Fruit fly (Drosophila melanogaster) whole organism, embryonic: Measurements from ENCODE around the gene Xe7.
A peak's percentile ranks its signal among the peaks of the same experiment; 100 is the strongest.

Experiments
- ATbp ChIP-seq: fragments of 200-800 bp; sonication (Bioruptor generic); optimal IDR thresholded peaks from 2 replicates; lab custom pipeline; 2017; ENCODE audit warnings: missing biosample characterization, mild to moderate bottlenecking, missing genetic modification characterization, missing genetic modification reagents
- B-H1 ChIP-seq: fragments of 200-800 bp; sonication (Bioruptor generic); IDR thresholded peaks from 3 replicates; pipeline ENCODE4 v1.3.6; 2022; ENCODE audit warnings: missing biosample characterization, missing genetic modification characterization
- Bgb ChIP-seq: fragments of 200-800 bp; sonication (Bioruptor generic); IDR thresholded peaks from 2 replicates; pipeline ENCODE4 v1.3.6; 2022; ENCODE audit warnings: missing biosample characterization, missing genetic modification characterization; ENCODE audit not compliant: partially characterized antibody
- CG10431 ChIP-seq: fragments of 200-800 bp; sonication (Bioruptor generic); optimal IDR thresholded peaks from 3 replicates; lab custom pipeline; 2018; ENCODE audit warnings: missing biosample characterization, mild to moderate bottlenecking, missing genetic modification characterization
- CG10462 ChIP-seq: fragments of 200-800 bp; sonication (Bioruptor generic); optimal IDR thresholded peaks from 2 replicates; lab custom pipeline; 2016; ENCODE audit warnings: missing biosample characterization, missing genetic modification characterization
- CG11560 ChIP-seq: fragments of 200-800 bp; sonication (Bioruptor generic); IDR thresholded peaks from 3 replicates; pipeline ENCODE4 v1.3.6; 2022; ENCODE audit warnings: missing biosample characterization, missing genetic modification characterization
- CG11695 ChIP-seq: fragments of 200-800 bp; sonication (Bioruptor generic); IDR thresholded peaks from 3 replicates; pipeline ENCODE4 v1.3.6; 2022; ENCODE audit warnings: missing biosample characterization, missing genetic modification characterization
- CG11723 ChIP-seq: fragments of 200-800 bp; sonication (Bioruptor generic); optimal IDR thresholded peaks from 2 replicates; lab custom pipeline; 2017; ENCODE audit warnings: missing biosample characterization, mild to moderate bottlenecking, missing genetic modification characterization
- CG12942 ChIP-seq: fragments of 200-800 bp; sonication (Bioruptor generic); optimal IDR thresholded peaks from 3 replicates; lab custom pipeline; 2016; ENCODE audit warnings: missing biosample characterization, missing genetic modification characterization
- CG13123 ChIP-seq: fragments of 200-800 bp; sonication (Bioruptor generic); optimal IDR thresholded peaks from 2 replicates; lab custom pipeline; 2016; ENCODE audit warnings: missing biosample characterization, missing genetic modification characterization
- CG13894 ChIP-seq: fragments of 200-800 bp; sonication (Bioruptor generic); optimal IDR thresholded peaks from 3 replicates; lab custom pipeline; 2018; ENCODE audit warnings: missing biosample characterization, mild to moderate bottlenecking, missing genetic modification characterization, moderate library complexity
- CG18619 ChIP-seq: fragments of 200-800 bp; sonication (Bioruptor generic); optimal IDR thresholded peaks from 3 replicates; lab custom pipeline; 2017; ENCODE audit warnings: missing biosample characterization, mild to moderate bottlenecking, missing genetic modification characterization
- CG2129 ChIP-seq: fragments of 200-800 bp; sonication (Bioruptor generic); IDR thresholded peaks from 2 replicates; pipeline ENCODE4 v1.3.6; 2022; ENCODE audit warnings: missing biosample characterization, missing genetic modification characterization; ENCODE audit not compliant: partially characterized antibody
- CG2202 ChIP-seq: fragments of 200-800 bp; sonication (Bioruptor generic); optimal IDR thresholded peaks from 2 replicates; lab custom pipeline; 2018; ENCODE audit warnings: missing biosample characterization, mild to moderate bottlenecking, missing genetic modification characterization
- CG30020 ChIP-seq: fragments of 200-800 bp; optimal IDR thresholded peaks from 2 replicates; lab custom pipeline; 2019; ENCODE audit warnings: missing biosample characterization, mild to moderate bottlenecking, missing genetic modification characterization, moderate library complexity
- CG32772 ChIP-seq: fragments of 200-800 bp; sonication (Bioruptor generic); IDR thresholded peaks from 2 replicates; pipeline ENCODE4 v1.3.6; 2022; ENCODE audit warnings: missing biosample characterization, missing genetic modification characterization
- CG4404 ChIP-seq: fragments of 200-800 bp; sonication (Bioruptor generic); IDR thresholded peaks from 2 replicates; pipeline ENCODE4 v1.3.6; 2022; ENCODE audit warnings: missing biosample characterization, missing genetic modification characterization
- CG4820 ChIP-seq: fragments of 200-800 bp; sonication (Bioruptor generic); optimal IDR thresholded peaks from 3 replicates; lab custom pipeline; 2016; ENCODE audit warnings: missing biosample characterization, missing genetic modification characterization
- CG7556 ChIP-seq: fragments of 200-800 bp; sonication (Bioruptor generic); optimal IDR thresholded peaks from 2 replicates; lab custom pipeline; 2017; ENCODE audit warnings: missing biosample characterization, mild to moderate bottlenecking, missing genetic modification characterization
- CG8924 ChIP-seq: fragments of 200-800 bp; optimal IDR thresholded peaks from 3 replicates; lab custom pipeline; 2019; ENCODE audit warnings: missing biosample characterization, mild to moderate bottlenecking, missing genetic modification characterization, moderate library complexity
- CG9437 ChIP-seq: fragments of 200-800 bp; sonication (Bioruptor generic); optimal IDR thresholded peaks from 2 replicates; lab custom pipeline; 2018; ENCODE audit warnings: missing biosample characterization, mild to moderate bottlenecking, missing genetic modification characterization
- Camta ChIP-seq: fragments of 200-800 bp; sonication (Bioruptor generic); optimal IDR thresholded peaks from 2 replicates; lab custom pipeline; 2016; ENCODE audit warnings: missing biosample characterization, missing genetic modification characterization
- Dek ChIP-seq: fragments of 200-800 bp; sonication (Bioruptor generic); optimal IDR thresholded peaks from 3 replicates; lab custom pipeline; 2019; ENCODE audit warnings: missing biosample characterization, mild to moderate bottlenecking, missing genetic modification characterization, moderate library complexity
- Dll ChIP-seq: fragments of 200-800 bp; sonication (Bioruptor generic); IDR thresholded peaks from 4 replicates; pipeline ENCODE4 v1.3.6; 2022; ENCODE audit warnings: missing biosample characterization, missing genetic modification characterization; ENCODE audit not compliant: partially characterized antibody
- Hmr ChIP-seq: fragments of 200-800 bp; sonication (Bioruptor generic); optimal IDR thresholded peaks from 3 replicates; lab custom pipeline; 2017; ENCODE audit warnings: mild to moderate bottlenecking, missing biosample characterization, missing genetic modification reagents, missing genetic modification characterization
- Hr3 ChIP-seq: fragments of 200-800 bp; sonication (Bioruptor generic); optimal IDR thresholded peaks from 3 replicates; lab custom pipeline; 2016; ENCODE audit warnings: missing biosample characterization, missing genetic modification characterization
- MESR4 ChIP-seq: fragments of 200-800 bp; sonication (Bioruptor generic); optimal IDR thresholded peaks from 2 replicates; lab custom pipeline; 2018; ENCODE audit warnings: missing biosample characterization, mild to moderate bottlenecking, missing genetic modification characterization, moderate library complexity
- NC2α ChIP-seq: fragments of 200-800 bp; sonication (Bioruptor generic); optimal IDR thresholded peaks from 2 replicates; lab custom pipeline; 2016; ENCODE audit warnings: missing biosample characterization, missing genetic modification characterization
- NC2β ChIP-seq: fragments of 200-800 bp; sonication (Bioruptor generic); optimal IDR thresholded peaks from 2 replicates; lab custom pipeline; 2016; ENCODE audit warnings: missing biosample characterization, missing genetic modification characterization
- Nf-YC ChIP-seq: fragments of 200-800 bp; optimal IDR thresholded peaks from 3 replicates; lab custom pipeline; 2019; ENCODE audit warnings: missing biosample characterization, mild to moderate bottlenecking, missing genetic modification characterization, moderate library complexity
- Oli ChIP-seq: fragments of 200-800 bp; sonication (Bioruptor generic); optimal IDR thresholded peaks from 2 replicates; lab custom pipeline; 2018; ENCODE audit warnings: missing biosample characterization, mild to moderate bottlenecking, missing genetic modification characterization, moderate library complexity
- cad ChIP-seq: fragments of >200 bp; optimal IDR thresholded peaks from 2 replicates; lab custom pipeline; 2017; ENCODE audit warnings: missing biosample characterization, missing genetic modification characterization
- crp ChIP-seq, 2 experiments: fragments of 200-800 bp; sonication (Bioruptor generic); optimal IDR thresholded peaks; 2 replicates in 1 of 2; 3 replicates in 1 of 2; lab custom pipeline; 2017; ENCODE audit warnings: missing biosample characterization in 2 of 2, missing genetic modification characterization in 2 of 2, mild to moderate bottlenecking in 1 of 2, moderate library complexity in 1 of 2
- dmrt11E ChIP-seq: fragments of 200-800 bp; sonication (Bioruptor generic); optimal IDR thresholded peaks from 3 replicates; lab custom pipeline; 2018; ENCODE audit warnings: missing biosample characterization, mild to moderate bottlenecking, missing genetic modification characterization, moderate library complexity
- dpn ChIP-seq, 2 experiments: fragments of 200-800 bp; sonication (Bioruptor generic); optimal IDR thresholded peaks; 3 replicates each; lab custom pipeline; 2016; ENCODE audit warnings: missing biosample characterization in 2 of 2, missing genetic modification characterization in 2 of 2
- ems ChIP-seq: fragments of 200-800 bp; sonication (Bioruptor generic); optimal IDR thresholded peaks from 3 replicates; lab custom pipeline; 2016; ENCODE audit warnings: missing biosample characterization, missing genetic modification characterization
- grn ChIP-seq: fragments of 200-800 bp; sonication (Bioruptor generic); optimal IDR thresholded peaks from 3 replicates; lab custom pipeline; 2017; ENCODE audit warnings: missing biosample characterization, missing genetic modification characterization
- h ChIP-seq: fragments of >200 bp; optimal IDR thresholded peaks from 2 replicates; lab custom pipeline; 2017
- hth ChIP-seq: fragments of >200 bp; optimal IDR thresholded peaks from 2 replicates; lab custom pipeline; 2017; ENCODE audit warnings: inconsistent platforms
- kni ChIP-seq: fragments of 200-800 bp; sonication (Bioruptor generic); optimal IDR thresholded peaks from 3 replicates; lab custom pipeline; 2017; ENCODE audit warnings: mild to moderate bottlenecking, missing biosample characterization, missing genetic modification reagents, missing genetic modification characterization
- peb ChIP-seq: fragments of 200-800 bp; sonication (Bioruptor generic); IDR thresholded peaks from 2 replicates; pipeline ENCODE4 v1.3.6; 2022; ENCODE audit warnings: missing biosample characterization, missing genetic modification characterization
- prd ChIP-seq, 3 experiments: fragments of >200 bp in 2 of 3; fragments of 200-800 bp in 1 of 3; sonication (Bioruptor generic) in 1 of 3; optimal IDR thresholded peaks in 2 of 3; IDR thresholded peaks in 1 of 3; 2 replicates in 2 of 3; 3 replicates in 1 of 3; pipeline versions ENCODE4 v1.3.6 to Lab custom; 2017 to 2022; ENCODE audit warnings: missing biosample characterization in 1 of 3, missing genetic modification characterization in 1 of 3
- pros ChIP-seq: fragments of 200-800 bp; sonication (Bioruptor generic); optimal IDR thresholded peaks from 3 replicates; lab custom pipeline; 2019; ENCODE audit warnings: missing biosample characterization, mild to moderate bottlenecking, missing genetic modification characterization, moderate library complexity
- pzg ChIP-seq: fragments of 200-800 bp; sonication (Bioruptor generic); optimal IDR thresholded peaks from 3 replicates; lab custom pipeline; 2018; ENCODE audit warnings: missing biosample characterization, mild to moderate bottlenecking, missing genetic modification characterization, moderate library complexity
- run ChIP-seq: fragments of 200-800 bp; sonication (Bioruptor generic); optimal IDR thresholded peaks from 3 replicates; lab custom pipeline; 2018; ENCODE audit warnings: missing biosample characterization, mild to moderate bottlenecking, missing genetic modification characterization
- twi ChIP-seq: fragments of 200-800 bp; optimal IDR thresholded peaks from 2 replicates; lab custom pipeline; 2019; ENCODE audit warnings: missing biosample characterization, mild to moderate bottlenecking, missing genetic modification characterization, moderate library complexity
- tx ChIP-seq: fragments of 200-800 bp; sonication (Bioruptor generic); optimal IDR thresholded peaks from 2 replicates; lab custom pipeline; 2016; ENCODE audit warnings: missing biosample characterization, missing genetic modification characterization
- zf30C ChIP-seq: fragments of 200-800 bp; sonication (Bioruptor generic); optimal IDR thresholded peaks from 3 replicates; lab custom pipeline; 2018; ENCODE audit warnings: missing biosample characterization, mild to moderate bottlenecking, missing genetic modification characterization

Gene Xe7

DNA sequence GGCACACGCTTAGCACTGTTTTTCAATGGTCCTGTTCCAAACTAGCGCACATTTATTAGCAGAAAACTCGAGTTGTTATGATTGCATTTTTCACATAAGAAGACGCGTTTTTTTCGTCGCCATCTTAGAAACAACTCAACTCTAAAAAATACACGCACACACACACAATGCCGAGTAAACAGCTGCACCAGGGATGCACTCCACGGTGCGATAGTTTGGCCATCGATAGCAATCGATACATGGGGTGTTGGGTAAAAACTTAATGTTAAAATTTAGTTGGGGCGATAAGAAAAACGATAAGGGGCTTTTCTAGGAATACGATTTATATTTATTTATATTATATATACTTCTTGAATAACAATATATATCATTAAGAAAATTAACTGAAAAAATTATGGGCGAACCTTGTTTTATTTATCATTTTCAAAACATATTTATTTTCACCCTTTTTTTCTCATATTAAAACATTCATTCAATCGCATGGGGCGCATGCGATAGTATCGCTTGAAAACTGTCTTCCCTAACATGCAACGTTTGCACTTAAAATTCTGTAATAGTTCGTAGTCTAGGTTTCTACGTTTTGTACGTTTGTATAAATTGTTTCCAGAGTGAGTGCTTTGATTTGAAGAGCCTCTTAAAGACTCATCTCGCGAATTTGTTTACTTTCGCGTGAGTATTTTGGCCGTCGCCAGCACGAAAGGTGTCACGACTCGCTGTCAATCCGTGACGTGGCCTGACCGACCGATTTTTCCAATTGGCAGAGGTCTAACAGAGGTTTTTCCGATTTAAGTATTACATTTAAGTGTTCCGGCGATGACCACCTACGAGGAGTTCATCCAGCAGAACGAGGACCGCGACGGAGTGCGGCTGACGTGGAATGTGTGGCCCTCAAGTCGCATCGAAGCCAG is 20.3 kb downstream of the Xe7 start, which contains the start of the genes MTA1-like and Sec23 (continued):
- peak; percentile 14 for TF ChIP-seq kni (GFP tag; lab: Kevin White, UChicago)
- TF ChIP-seq CG18619, result peak; percentile 57
- TF ChIP-seq CG12942 (GFP tag; lab: Kevin White, UChicago), result peak; percentile 52
- peak; percentile 75 for TF ChIP-seq Hr3 (GFP tag; lab: Kevin White, UChicago)
- TF ChIP-seq CG8924 (tag; lab: Kevin White, UChicago), result peak; percentile 71
- TF ChIP-seq pros (GFP tag; lab: Kevin White, UChicago), result peak; percentile 97
- TF ChIP-seq B-H1 (GFP tag; lab: Robert Waterston, UW), result no peak
- peak; percentile 32 for TF ChIP-seq Oli
- peak; percentile 61 for TF ChIP-seq Hmr (GFP tag; lab: Kevin White, UChicago)
- peak; percentile 42 to 58 for TF ChIP-seq dpn (GFP tag; optimal IDR thresholded peaks at IDR 0.05; lab: Kevin White, UChicago)
- no peak for TF ChIP-seq ATbp (GFP tag; lab: Kevin White, UChicago)
- no peak for TF ChIP-seq prd (optimal IDR thresholded peaks at IDR 0.05; lab: Kevin White, UChicago)
- peak; percentile 52; the same call in 1 of the 3 replicates for TF ChIP-seq prd (GFP tag; IDR thresholded peaks at IDR 0.05; lab: Robert Waterston, UW)
- no peak for TF ChIP-seq cad (GFP tag; lab: Kevin White, UChicago)
- TF ChIP-seq Dek (tag; lab: Kevin White, UChicago), result peak; percentile 58
- TF ChIP-seq Camta (GFP tag; lab: Kevin White, UChicago), result no peak
- no peak for TF ChIP-seq run (tag; lab: Kevin White, UChicago)
- peak; percentile 78 for TF ChIP-seq CG30020
- no peak for TF ChIP-seq h (lab: Kevin White, UChicago)
- peak; percentile 86 for TF ChIP-seq CG2129 (GFP tag; lab: Robert Waterston, UW)
- peak; percentile 57 for TF ChIP-seq CG10431 (GFP tag; lab: Kevin White, UChicago)
- TF ChIP-seq ems, result no peak
- TF ChIP-seq CG7556 (GFP tag; lab: Kevin White, UChicago), result peak; percentile 21
- peak; percentile 14 for TF ChIP-seq tx
- peak in 1 of 2 experiments; percentile 81 for TF ChIP-seq crp (GFP tag; optimal IDR thresholded peaks at IDR 0.05; lab: Kevin White, UChicago)
- TF ChIP-seq CG4820, result peak; percentile 34
- TF ChIP-seq twi (tag; lab: Kevin White, UChicago), result peak; percentile 44
- no peak for TF ChIP-seq NC2α (GFP tag; lab: Kevin White, UChicago)
- TF ChIP-seq CG4404 (GFP tag; lab: Robert Waterston, UW), result peak; percentile 35; the same call in 1 of the 2 replicates
- no peak for TF ChIP-seq CG32772 (GFP tag; lab: Robert Waterston, UW)
- no peak for TF ChIP-seq CG11560 (tag; lab: Robert Waterston, UW)
- TF ChIP-seq CG13123 (GFP tag; lab: Kevin White, UChicago), result peak; percentile 12
- TF ChIP-seq Bgb (GFP tag; lab: Robert Waterston, UW), result peak; percentile 88
- peak; percentile 26 for TF ChIP-seq CG11723 (GFP tag; lab: Kevin White, UChicago)
- peak; percentile 66 for TF ChIP-seq pzg
- peak; percentile 97 for TF ChIP-seq Dll (GFP tag; lab: Robert Waterston, UW)
- no peak for TF ChIP-seq hth (lab: Kevin White, UChicago)
- TF ChIP-seq MESR4 (GFP tag; lab: Kevin White, UChicago), result peak; percentile 86
- peak; percentile 37 for TF ChIP-seq CG13894 (tag; lab: Kevin White, UChicago)
- peak; percentile 66 for TF ChIP-seq dmrt11E (tag; lab: Kevin White, UChicago)
- TF ChIP-seq CG10462, result peak; percentile 31
- TF ChIP-seq NC2β (GFP tag; lab: Kevin White, UChicago), result peak; percentile 1
- peak; percentile 30 for TF ChIP-seq grn (GFP tag; lab: Kevin White, UChicago)
- no peak for TF ChIP-seq zf30C
- TF ChIP-seq Nf-YC (tag; lab: Kevin White, UChicago), result peak; percentile 69
- no peak for TF ChIP-seq peb
- 0 out of 3 replicates have a peak, but pooled peaks have one; percentile 27 for TF ChIP-seq CG11695 (GFP tag; lab: Robert Waterston, UW)
- peak; percentile 75 for TF ChIP-seq CG9437 (GFP tag; lab: Kevin White, UChicago)
- no peak for TF ChIP-seq CG2202 (tag; lab: Kevin White, UChicago)
